Worm (Caenorhabditis elegans) whole organism, L4 larva: ENCODE measurements around the gene F54D5.15.

Experiments
- D1046.2 ChIP-seq: fragments of 200-800 bp; sonication (Bioruptor generic); IDR thresholded peaks from 2 replicates; pipeline ENCODE4 v1.3.6; 2022; ENCODE audit warnings: missing genetic modification characterization, missing compliant biosample characterization
- F10B5.3 ChIP-seq: sonication (generic microtip); optimal IDR thresholded peaks from 2 replicates; lab custom pipeline; 2016; ENCODE audit warnings: mild to moderate bottlenecking, missing genetic modification characterization, missing compliant biosample characterization
- Y48G9A.11 ChIP-seq: fragments of 200-800 bp; sonication (Bioruptor generic); IDR thresholded peaks from 2 replicates; pipeline ENCODE4 v1.3.6; 2022; ENCODE audit warnings: missing genetic modification reagents, missing genetic modification characterization, missing compliant biosample characterization
- aha-1 ChIP-seq: fragments of 150-350 bp; peaks from one replicate; lab custom pipeline; 2014; ENCODE audit warnings: missing biosample characterization, missing genetic modification characterization
- aly-2 ChIP-seq: sonication (generic microtip); optimal IDR thresholded peaks from 2 replicates; lab custom pipeline; 2018; ENCODE audit warnings: missing biosample characterization, missing genetic modification characterization
- ceh-28 ChIP-seq: fragments of 150-350 bp; optimal IDR thresholded peaks from 2 replicates; lab custom pipeline; 2014; ENCODE audit warnings: missing biosample characterization, missing genetic modification reagents, missing genetic modification characterization
- ceh-44 ChIP-seq: fragments of 200-800 bp; sonication (Bioruptor generic); IDR thresholded peaks from 2 replicates; pipeline ENCODE4 v1.3.6; 2022; ENCODE audit warnings: missing genetic modification reagents, missing genetic modification characterization, missing compliant biosample characterization
- ceh-62 ChIP-seq: sonication (generic microtip); optimal IDR thresholded peaks from 2 replicates; lab custom pipeline; 2017; ENCODE audit warnings: missing biosample characterization, missing genetic modification characterization
- ceh-82 ChIP-seq: sonication (generic microtip); optimal IDR thresholded peaks from 2 replicates; lab custom pipeline; 2017; ENCODE audit warnings: missing biosample characterization, missing genetic modification characterization
- daf-16 ChIP-seq, 3 experiments: sonication (generic microtip); optimal IDR thresholded peaks; 2 replicates each; lab custom pipeline; 2016 to 2017; ENCODE audit warnings: missing genetic modification characterization in 3 of 3, missing genetic modification reagents in 3 of 3, mild to moderate bottlenecking in 2 of 3, missing compliant biosample characterization in 2 of 3, missing biosample characterization in 1 of 3, moderate library complexity in 1 of 3
- dmd-6 ChIP-seq: fragments of 200-800 bp; sonication (Bioruptor generic); IDR thresholded peaks from 2 replicates; pipeline ENCODE4 v1.3.6; 2022; ENCODE audit warnings: missing genetic modification reagents, missing genetic modification characterization, missing compliant biosample characterization
- dmd-8 ChIP-seq: fragments of 200-800 bp; sonication (Bioruptor generic); IDR thresholded peaks from 2 replicates; pipeline ENCODE4 v1.3.6; 2022; ENCODE audit warnings: missing genetic modification characterization, missing compliant biosample characterization
- dpl-1 ChIP-seq: fragments of 150-350 bp; optimal IDR thresholded peaks from 2 replicates; lab custom pipeline; 2014; ENCODE audit warnings: missing biosample characterization, missing genetic modification reagents, missing genetic modification characterization
- dve-1 ChIP-seq: sonication (generic microtip); optimal IDR thresholded peaks from 2 replicates; lab custom pipeline; 2017; ENCODE audit warnings: antibody characterized with exemption, mild to moderate bottlenecking, missing genetic modification characterization, missing compliant biosample characterization; ENCODE audit not compliant: insufficient read depth
- egl-27 ChIP-seq: sonication (generic microtip); optimal IDR thresholded peaks from 3 replicates; lab custom pipeline; 2017; ENCODE audit warnings: missing biosample characterization, missing genetic modification reagents, missing genetic modification characterization
- hlh-11 ChIP-seq: fragments of 200-800 bp; sonication (Bioruptor generic); optimal IDR thresholded peaks from 2 replicates; lab custom pipeline; 2018; ENCODE audit warnings: mild to moderate bottlenecking, missing genetic modification characterization, missing compliant biosample characterization
- lin-15B ChIP-seq: fragments of 150-350 bp; sonication (generic microtip); optimal IDR thresholded peaks from 3 replicates; lab custom pipeline; 2014; ENCODE audit warnings: missing biosample characterization, missing genetic modification characterization
- nhr-10 ChIP-seq: fragments of 150-350 bp; optimal IDR thresholded peaks from 2 replicates; lab custom pipeline; 2014; ENCODE audit warnings: missing biosample characterization, missing genetic modification characterization
- nhr-11 ChIP-seq: fragments of 150-350 bp; optimal IDR thresholded peaks from 2 replicates; lab custom pipeline; 2014; ENCODE audit warnings: missing biosample characterization, missing genetic modification characterization
- nhr-237 ChIP-seq: sonication (generic microtip); optimal IDR thresholded peaks from 2 replicates; lab custom pipeline; 2017; ENCODE audit warnings: missing biosample characterization, missing genetic modification characterization
- nhr-28 ChIP-seq: fragments of 150-350 bp; optimal IDR thresholded peaks from 2 replicates; lab custom pipeline; 2014; ENCODE audit warnings: missing biosample characterization, missing genetic modification characterization
- nhr-48 ChIP-seq: sonication (generic microtip); optimal IDR thresholded peaks from 2 replicates; lab custom pipeline; 2016; ENCODE audit warnings: mild to moderate bottlenecking, missing genetic modification characterization, missing compliant biosample characterization
- nhr-6 ChIP-seq: fragments of 150-350 bp; optimal IDR thresholded peaks from 2 replicates; lab custom pipeline; 2014; ENCODE audit warnings: missing biosample characterization, missing genetic modification characterization
- pha-4 ChIP-seq, 2 experiments: fragments of 150-350 bp in 1 of 2; fragments of 200-800 bp in 1 of 2; sonication (Bioruptor generic) in 1 of 2; IDR thresholded peaks in 1 of 2; optimal IDR thresholded peaks in 1 of 2; 2 replicates each; pipeline versions ENCODE4 v1.3.6 to Lab custom; 2014 to 2022; ENCODE audit warnings: missing genetic modification characterization in 2 of 2, missing genetic modification reagents in 2 of 2, missing biosample characterization in 1 of 2, missing compliant biosample characterization in 1 of 2
- pqm-1 ChIP-seq: sonication (generic microtip); optimal IDR thresholded peaks from 2 replicates; lab custom pipeline; 2017; ENCODE audit warnings: missing biosample characterization, missing genetic modification characterization
- rbr-2 ChIP-seq: sonication (generic microtip); optimal IDR thresholded peaks from 2 replicates; lab custom pipeline; 2016; ENCODE audit warnings: missing genotype, missing genetic modification characterization, missing compliant biosample characterization
- skn-1 ChIP-seq: fragments of 150-350 bp; optimal IDR thresholded peaks from 2 replicates; lab custom pipeline; 2014; ENCODE audit warnings: missing biosample characterization, missing genetic modification characterization
- snpc-1.2 ChIP-seq: fragments of 200-800 bp; sonication (Bioruptor generic); IDR thresholded peaks from 2 replicates; pipeline ENCODE4 v1.3.6; 2022; ENCODE audit warnings: missing genetic modification reagents, missing genetic modification characterization, missing compliant biosample characterization
- unc-39 ChIP-seq: sonication (generic microtip); optimal IDR thresholded peaks from 2 replicates; lab custom pipeline; 2017; ENCODE audit warnings: missing biosample characterization, missing genetic modification characterization
- unc-62 ChIP-seq, 3 experiments: fragments of 150-350 bp in 1 of 3; sonication (generic microtip); optimal IDR thresholded peaks in 2 of 3; peaks in 1 of 3; 1 replicate in 1 of 3; 2 replicates in 2 of 3; lab custom pipeline; 2014 to 2017; ENCODE audit warnings: missing biosample characterization in 3 of 3, missing genetic modification characterization in 3 of 3, missing genetic modification reagents in 3 of 3, missing genotype in 1 of 3
- vab-7 ChIP-seq: fragments of 200-800 bp; sonication (Bioruptor generic); IDR thresholded peaks from 2 replicates; pipeline ENCODE4 v1.3.6; 2022; ENCODE audit warnings: missing genetic modification reagents, missing genetic modification characterization, missing compliant biosample characterization
- zag-1 ChIP-seq: fragments of 150-350 bp; optimal IDR thresholded peaks from 2 replicates; lab custom pipeline; 2014; ENCODE audit warnings: missing biosample characterization, missing genetic modification characterization
- zfp-2 ChIP-seq: sonication (generic microtip); optimal IDR thresholded peaks from 2 replicates; lab custom pipeline; 2016; ENCODE audit warnings: mild to moderate bottlenecking, missing genetic modification characterization, missing compliant biosample characterization
- zfp-3 ChIP-seq: fragments of 200-800 bp; sonication (Bioruptor generic); conservative IDR thresholded peaks from 2 replicates; pipeline ENCODE4 v1.3.6; 2022; ENCODE audit warnings: missing genetic modification reagents, missing genetic modification characterization, missing compliant biosample characterization
- zip-11 ChIP-seq: fragments of 200-800 bp; sonication (Bioruptor generic); IDR thresholded peaks from 2 replicates; pipeline ENCODE4 v1.3.6; 2022; ENCODE audit warnings: missing genetic modification characterization, missing compliant biosample characterization
- zip-2 ChIP-seq: fragments of 150-350 bp; optimal IDR thresholded peaks from 2 replicates; lab custom pipeline; 2014; ENCODE audit warnings: missing biosample characterization, missing genetic modification characterization

Gene F54D5.15

ce11 chrII:11572944-11573343 lies 8.9 kb upstream of the F54D5.15 start, which contains the start of gene F54D5.2:
TSS of gene F54D5.2 (plus strand) at chrII:11573180.
- TF ChIP-seq dmd-8 (GFP tag; lab: Robert Waterston, UW) = no peak
- peak; percentile 72 for TF ChIP-seq aha-1 (tag; lab: Kevin White, UChicago)
- TF ChIP-seq D1046.2 (GFP tag; lab: Robert Waterston, UW) = no peak
- TF ChIP-seq lin-15B (tag; lab: Kevin White, UChicago) = no peak
- TF ChIP-seq ceh-28 = no peak
- TF ChIP-seq Y48G9A.11 (GFP tag; lab: Robert Waterston, UW) = no peak

ce11 chrII:11571260-11571854 lies 7.3 kb upstream of the F54D5.15 start, which contains the start of gene F54D5.3:
TSS of gene F54D5.3 (plus strand) at chrII:11571805.
- no peak for TF ChIP-seq pha-4 (GFP tag; IDR thresholded peaks at IDR 0.05; lab: Robert Waterston, UW)
- TF ChIP-seq pha-4 (tag; optimal IDR thresholded peaks at IDR 0.05; lab: Kevin White, UChicago) = no peak
- no peak for TF ChIP-seq daf-16 (GFP tag; optimal IDR thresholded peaks at IDR 0.05; lab: Kevin White, UChicago)
- TF ChIP-seq daf-16 (tag; optimal IDR thresholded peaks at IDR 0.05; lab: Kevin White, UChicago) = peak; percentile 33
- peak; percentile 91 for TF ChIP-seq pqm-1 (tag; lab: Kevin White, UChicago)
- no peak for TF ChIP-seq zfp-3
- TF ChIP-seq zip-2 = no peak
- no peak for TF ChIP-seq ceh-62
- TF ChIP-seq aly-2 = no peak
- TF ChIP-seq hlh-11 = peak; percentile 47
- TF ChIP-seq nhr-28 (tag; lab: Kevin White, UChicago) = peak; percentile 54
- TF ChIP-seq skn-1 (tag; lab: Kevin White, UChicago) = no peak
- TF ChIP-seq dmd-6 = peak; percentile 28; the same call in 1 of the 2 replicates
- no peak for TF ChIP-seq ceh-44
- TF ChIP-seq nhr-11 (tag; lab: Kevin White, UChicago) = no peak
- TF ChIP-seq dve-1 = peak; percentile 31
- no peak for TF ChIP-seq nhr-10 (tag; lab: Kevin White, UChicago)
- TF ChIP-seq unc-62 (GFP tag; optimal IDR thresholded peaks at IDR 0.05 in 1 of 2; lab: Kevin White, UChicago) = peak in 1 of 2 experiments; percentile 66
- no peak for TF ChIP-seq unc-62 (tag; optimal IDR thresholded peaks at IDR 0.05; lab: Kevin White, UChicago)
- no peak for TF ChIP-seq dpl-1 (GFP tag; lab: Kevin White, UChicago)
- TF ChIP-seq F10B5.3 = no peak
- no peak for TF ChIP-seq nhr-6 (tag; lab: Kevin White, UChicago)
- TF ChIP-seq unc-39 (tag; lab: Kevin White, UChicago) = no peak
- TF ChIP-seq zfp-2 = no peak
- TF ChIP-seq zip-11 = no peak
- no peak for TF ChIP-seq nhr-237 (tag; lab: Kevin White, UChicago)
- no peak for TF ChIP-seq nhr-48
- TF ChIP-seq ceh-82 = no peak
- no peak for TF ChIP-seq egl-27 (tag; lab: Kevin White, UChicago)
- no peak for TF ChIP-seq vab-7 (GFP tag; lab: Robert Waterston, UW)

ce11 chrII:11569213-11569868 lies 5.3 kb upstream of the F54D5.15 start, which contains the start of the genes F54D5.23 and F54D5.4:
TSS of gene F54D5.23 (minus strand) at chrII:11569287.
TSS of gene F54D5.4 (plus strand) at chrII:11569818.
- TF ChIP-seq pqm-1 (tag; lab: Kevin White, UChicago) (peak; percentile 73), zag-1 (tag; lab: Kevin White, UChicago) (no peak), rbr-2 (no peak), ceh-82 (no peak), ceh-62 (no peak)
- TF ChIP-seq, all 104 proteins: peak for 1

- TF ChIP-seq snpc-1.2 (GFP tag; lab: Robert Waterston, UW) = no peak
Measured at ce11 chrII:11568670-11569069, 4.6 kb upstream of the F54D5.15 start.
